Worm (Caenorhabditis elegans): Measurements from ENCODE around the gene ddl-3.

DNA sequence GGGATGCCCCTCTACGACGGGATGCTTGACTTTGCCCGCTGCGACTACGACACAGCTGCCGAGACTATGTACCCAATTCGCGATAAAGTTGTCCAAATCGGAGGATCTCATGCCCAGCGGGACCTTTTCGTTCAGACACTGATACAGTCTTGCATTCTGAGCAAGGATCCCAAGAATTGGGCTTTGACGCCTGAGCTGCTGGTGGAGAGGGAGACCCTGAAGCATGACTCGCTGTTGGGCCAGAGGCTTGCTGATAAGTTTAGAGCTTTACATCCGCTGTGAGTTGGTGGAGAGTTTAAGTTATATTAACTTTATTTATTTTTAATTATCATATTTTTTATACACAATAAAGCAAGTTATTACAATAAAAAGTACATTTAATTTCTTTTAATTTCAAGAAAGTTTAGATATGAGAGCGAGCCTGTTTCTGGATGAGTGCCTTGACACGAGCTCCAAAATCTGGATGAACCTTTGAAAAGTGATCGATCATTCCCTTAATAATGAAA is 44.9 kb downstream of the ddl-3 start:
- TF ChIP-seq sea-1 (GFP tag; conservative IDR thresholded peaks at IDR 0.05) (no peak), flt-1 (GFP tag; IDR thresholded peaks at IDR 0.05) (no peak), ama-1 (optimal IDR thresholded peaks at IDR 0.05) (no peak), aly-1 (tag; optimal IDR thresholded peaks at IDR 0.05) (no peak), hmbx-1 (tag; optimal IDR thresholded peaks at IDR 0.05) (no peak), tbx-11 (GFP tag; IDR thresholded peaks at IDR 0.05) (no peak), hmg-4 (GFP tag; optimal IDR thresholded peaks at IDR 0.05) (no peak), ceh-13 (GFP tag; optimal IDR thresholded peaks at IDR 0.05) (no peak), tra-4 (tag; optimal IDR thresholded peaks at IDR 0.05) (no peak), ceh-36 (tag; optimal IDR thresholded peaks at IDR 0.05) (no peak), scrt-1 (GFP tag; IDR thresholded peaks at IDR 0.05) (no peak), B0310.2 (tag; optimal IDR thresholded peaks at IDR 0.05) (no peak), tbx-37 (GFP tag; conservative IDR thresholded peaks at IDR 0.05) (no peak)

Measured in whole organism, early embryonic.